Worm (Caenorhabditis elegans) whole organism, late embryonic: ENCODE measurements around the gene srx-119.

Experiments used
- C38D4.7 ChIP-seq: fragments of 200-800 bp; sonication (Bioruptor generic); optimal IDR thresholded peaks from 2 replicates; lab custom pipeline; 2018; ENCODE audit warnings: mild to moderate bottlenecking, missing genetic modification characterization, moderate library complexity, missing compliant biosample characterization
- F13H6.1 ChIP-seq: sonication (generic microtip); optimal IDR thresholded peaks from 2 replicates; lab custom pipeline; 2016; ENCODE audit warnings: missing genetic modification characterization, missing compliant biosample characterization
- K02D7.2 ChIP-seq: sonication (generic microtip); optimal IDR thresholded peaks from 2 replicates; lab custom pipeline; 2017; ENCODE audit warnings: mild to moderate bottlenecking, missing genetic modification characterization, missing compliant biosample characterization
- T23F11.4 ChIP-seq: fragments of 200-800 bp; sonication (Bioruptor generic); optimal IDR thresholded peaks from 2 replicates; lab custom pipeline; 2018; ENCODE audit warnings: mild to moderate bottlenecking, missing genetic modification characterization, missing compliant biosample characterization
- Y22D7AL.16 ChIP-seq: sonication (generic microtip); optimal IDR thresholded peaks from 2 replicates; lab custom pipeline; 2016; ENCODE audit warnings: missing genetic modification characterization, missing compliant biosample characterization
- ceh-19 ChIP-seq: fragments of 200-800 bp; sonication (Bioruptor generic); optimal IDR thresholded peaks from 2 replicates; lab custom pipeline; 2018; ENCODE audit warnings: mild to moderate bottlenecking, missing genetic modification characterization, missing compliant biosample characterization
- ceh-24 ChIP-seq: sonication (generic microtip); optimal IDR thresholded peaks from 2 replicates; lab custom pipeline; 2016; ENCODE audit warnings: mild to moderate bottlenecking, missing genetic modification characterization, missing compliant biosample characterization
- ceh-31 ChIP-seq: sonication (generic microtip); optimal IDR thresholded peaks from 2 replicates; lab custom pipeline; 2016; ENCODE audit warnings: missing genetic modification characterization, missing compliant biosample characterization
- ceh-34 ChIP-seq: sonication (generic microtip); optimal IDR thresholded peaks from 2 replicates; lab custom pipeline; 2016; ENCODE audit warnings: mild to moderate bottlenecking, missing genetic modification characterization, missing compliant biosample characterization
- ceh-45 ChIP-seq: fragments of 200-800 bp; sonication (Bioruptor generic); IDR thresholded peaks from 2 replicates; pipeline ENCODE4 v1.3.6; 2022; ENCODE audit warnings: missing genetic modification reagents, missing genetic modification characterization, missing compliant biosample characterization
- ceh-48 ChIP-seq: sonication (generic microtip); optimal IDR thresholded peaks from 2 replicates; lab custom pipeline; 2016; ENCODE audit warnings: missing genetic modification characterization, inconsistent platforms, missing compliant biosample characterization
- che-1 ChIP-seq: sonication (generic microtip); optimal IDR thresholded peaks from 2 replicates; lab custom pipeline; 2016; ENCODE audit warnings: mild to moderate bottlenecking, missing genetic modification characterization, missing compliant biosample characterization
- dmd-4 ChIP-seq: sonication (generic microtip); optimal IDR thresholded peaks from 2 replicates; lab custom pipeline; 2016; ENCODE audit warnings: borderline replicate concordance, missing genetic modification characterization, missing compliant biosample characterization
- dve-1 ChIP-seq: sonication (generic microtip); optimal IDR thresholded peaks from 2 replicates; lab custom pipeline; 2017; ENCODE audit warnings: antibody characterized with exemption, mild to moderate bottlenecking, missing genetic modification characterization, missing compliant biosample characterization
- eyg-1 ChIP-seq: sonication (generic microtip); optimal IDR thresholded peaks from 2 replicates; lab custom pipeline; 2016; ENCODE audit warnings: missing genotype, missing genetic modification characterization, missing compliant biosample characterization
- fkh-10 ChIP-seq: fragments of 150-350 bp; optimal IDR thresholded peaks from 2 replicates; lab custom pipeline; 2014; ENCODE audit warnings: missing biosample characterization, missing genetic modification reagents, missing genetic modification characterization
- fkh-6 ChIP-seq: sonication (generic microtip); optimal IDR thresholded peaks from 2 replicates; lab custom pipeline; 2016; ENCODE audit warnings: missing genetic modification characterization, missing compliant biosample characterization
- gmeb-2 ChIP-seq: sonication (generic microtip); optimal IDR thresholded peaks from 2 replicates; lab custom pipeline; 2016; ENCODE audit warnings: missing genetic modification characterization, inconsistent platforms, missing compliant biosample characterization
- lin-11 ChIP-seq: fragments of 200-800 bp; sonication (Bioruptor generic); optimal IDR thresholded peaks from 2 replicates; lab custom pipeline; 2018; ENCODE audit warnings: mild to moderate bottlenecking, missing genetic modification characterization, missing compliant biosample characterization
- madf-2 ChIP-seq: sonication (generic microtip); optimal IDR thresholded peaks from 2 replicates; lab custom pipeline; 2017; ENCODE audit warnings: missing genetic modification characterization, missing compliant biosample characterization
- nhr-11 ChIP-seq: fragments of 150-350 bp; optimal IDR thresholded peaks from 2 replicates; lab custom pipeline; 2014; ENCODE audit warnings: missing biosample characterization, missing genetic modification characterization
- nhr-232 ChIP-seq: sonication (generic microtip); optimal IDR thresholded peaks from 2 replicates; lab custom pipeline; 2016; ENCODE audit warnings: missing genetic modification characterization, missing compliant biosample characterization
- pha-2 ChIP-seq: sonication (generic microtip); optimal IDR thresholded peaks from 2 replicates; lab custom pipeline; 2017; ENCODE audit warnings: mild to moderate bottlenecking, missing genetic modification characterization, missing compliant biosample characterization
- pha-4 ChIP-seq: fragments of 150-350 bp; optimal IDR thresholded peaks from 2 replicates; lab custom pipeline; 2018; ENCODE audit warnings: missing biosample characterization, missing genetic modification reagents, missing genetic modification characterization
- pros-1 ChIP-seq: fragments of 150-350 bp; optimal IDR thresholded peaks from 2 replicates; lab custom pipeline; 2014; ENCODE audit warnings: missing biosample characterization, missing genetic modification reagents, missing genetic modification characterization
- ref-2 ChIP-seq: sonication (generic microtip); optimal IDR thresholded peaks from 2 replicates; lab custom pipeline; 2016; ENCODE audit warnings: missing genetic modification characterization, missing compliant biosample characterization
- sdc-2 ChIP-seq: sonication (generic microtip); optimal IDR thresholded peaks from 2 replicates; lab custom pipeline; 2016; ENCODE audit warnings: missing genotype, missing genetic modification characterization, missing compliant biosample characterization
- sox-2 ChIP-seq: fragments of 200-800 bp; sonication (Bioruptor generic); IDR thresholded peaks from 2 replicates; pipeline ENCODE4 v1.3.6; 2022; ENCODE audit warnings: missing genetic modification reagents, missing genetic modification characterization, missing compliant biosample characterization
- sox-4 ChIP-seq: sonication (generic microtip); optimal IDR thresholded peaks from 2 replicates; lab custom pipeline; 2017; ENCODE audit warnings: mild to moderate bottlenecking, missing genetic modification characterization, inconsistent platforms, missing compliant biosample characterization
- tbx-2 ChIP-seq: sonication (generic microtip); optimal IDR thresholded peaks from 2 replicates; lab custom pipeline; 2016; ENCODE audit warnings: missing genetic modification characterization, missing compliant biosample characterization
- tbx-7 ChIP-seq: sonication (generic microtip); optimal IDR thresholded peaks from 2 replicates; lab custom pipeline; 2016; ENCODE audit warnings: missing genotype, missing genetic modification characterization, missing compliant biosample characterization
- ttx-3 ChIP-seq: sonication (generic microtip); optimal IDR thresholded peaks from 2 replicates; lab custom pipeline; 2016; ENCODE audit warnings: missing genetic modification reagents, missing genetic modification characterization, missing compliant biosample characterization
- unc-42 ChIP-seq: sonication (generic microtip); optimal IDR thresholded peaks from 2 replicates; lab custom pipeline; 2016; ENCODE audit warnings: missing genotype, missing genetic modification characterization, missing compliant biosample characterization

srx-119 gene

ce11 chrII:12499969-12500368, 28.1 kb upstream of the srx-119 start:
- no peak for TF ChIP-seq C38D4.7 (GFP tag; lab: Kevin White, UChicago)
- TF ChIP-seq ceh-31 (tag; lab: Kevin White, UChicago): no peak
- TF ChIP-seq ceh-45 (GFP tag; lab: Robert Waterston, UW): no peak
- TF ChIP-seq ceh-24: no peak
- TF ChIP-seq unc-42: peak; percentile 92

- TF ChIP-seq ceh-48 (tag; lab: Kevin White, UChicago) (no peak), C38D4.7 (GFP tag; lab: Kevin White, UChicago) (no peak), sox-4 (tag; lab: Kevin White, UChicago) (no peak), pha-4 (tag; lab: Kevin White, UChicago) (no peak), ceh-34 (tag; lab: Kevin White, UChicago) (no peak), madf-2 (tag; lab: Kevin White, UChicago) (no peak), unc-42 (no peak), T23F11.4 (no peak), fkh-10 (no peak)
Measured at ce11 chrII:12502784-12503183, 25.3 kb upstream of the srx-119 start, which contains the start of gene ador-1. Gene ador-1 (minus strand): TSS chrII:12502884.

ce11 chrII:12506511-12506910, 21.5 kb upstream of the srx-119 start:
- no peak for TF ChIP-seq pha-2 (tag; lab: Kevin White, UChicago)
- TF ChIP-seq ceh-19 (GFP tag; lab: Kevin White, UChicago): no peak
- TF ChIP-seq nhr-11 (tag; lab: Kevin White, UChicago): no peak
- TF ChIP-seq, all 69 proteins: peak for 0

ce11 chrII:12507038-12507437, 21.0 kb upstream of the srx-119 start, which contains the start of gene srh-68:
Gene srh-68 (plus strand): TSS chrII:12507338.
- TF ChIP-seq ceh-48 (tag; lab: Kevin White, UChicago): no peak

DNA sequence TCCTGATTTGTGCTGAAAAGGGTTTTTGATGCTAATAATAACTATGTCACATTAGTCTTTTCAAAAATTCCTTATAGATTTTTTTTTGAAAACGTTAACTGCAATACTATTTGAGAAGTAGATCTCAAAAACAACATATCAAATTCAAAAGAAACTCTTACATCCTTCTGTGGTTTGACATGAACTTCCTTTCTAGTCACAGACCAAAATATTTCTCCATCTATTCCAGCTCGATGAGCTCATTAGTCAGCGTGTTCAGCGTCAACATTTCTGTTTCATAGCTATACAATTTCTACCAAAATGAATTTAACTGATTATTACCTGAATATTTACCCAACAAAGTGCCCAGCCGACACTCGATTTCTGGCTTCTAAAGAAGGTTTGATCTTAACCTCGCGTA, 19.4 kb upstream of the srx-119 start, which contains the start of gene srh-67:
srh-67 (plus strand) TSS at position 301 of the 400 bp plus-strand sequence.
- no peak for TF ChIP-seq pros-1 (tag; lab: Kevin White, UChicago)
- TF ChIP-seq sox-2 (GFP tag; lab: Robert Waterston, UW): no peak
- TF ChIP-seq che-1 (tag; lab: Kevin White, UChicago): no peak
- TF ChIP-seq sdc-2 (tag; lab: Kevin White, UChicago): no peak
- no peak for TF ChIP-seq gmeb-2 (tag; lab: Kevin White, UChicago)
- TF ChIP-seq C38D4.7 (GFP tag; lab: Kevin White, UChicago): no peak
- TF ChIP-seq dmd-4: no peak
- TF ChIP-seq eyg-1 (tag; lab: Kevin White, UChicago): no peak
- no peak for TF ChIP-seq Y22D7AL.16 (tag; lab: Kevin White, UChicago)
- no peak for TF ChIP-seq K02D7.2 (tag; lab: Kevin White, UChicago)
- no peak for TF ChIP-seq ref-2 (tag; lab: Kevin White, UChicago)
- TF ChIP-seq ceh-45 (GFP tag; lab: Robert Waterston, UW): no peak
- TF ChIP-seq fkh-6: no peak

DNA sequence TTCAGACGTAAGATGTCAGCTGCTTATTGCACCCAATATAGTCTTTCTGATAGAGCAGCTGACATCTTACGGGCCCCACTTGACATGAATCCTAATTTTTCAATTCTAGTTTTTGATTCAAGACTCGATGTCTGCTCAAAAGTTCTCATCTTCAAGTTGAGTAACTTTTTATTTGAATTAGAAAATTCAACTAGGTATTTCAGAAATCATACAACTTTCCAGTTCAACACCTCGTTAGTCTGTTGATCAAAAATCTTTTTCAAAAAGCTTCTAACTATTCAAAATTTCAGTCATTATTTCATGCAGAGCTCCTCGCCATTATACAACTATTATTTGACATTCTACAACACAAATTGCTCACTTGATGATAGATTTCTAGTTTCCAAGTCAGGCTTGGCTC, 16.2 kb upstream of the srx-119 start, which contains the start of gene srh-73:
srh-73 (plus strand) TSS at position 301 of the 400 bp plus-strand sequence.
- no peak for TF ChIP-seq F13H6.1 (tag; lab: Kevin White, UChicago)
- no peak for TF ChIP-seq ttx-3 (tag; lab: Kevin White, UChicago)
- TF ChIP-seq tbx-7 (tag; lab: Kevin White, UChicago): no peak
- no peak for TF ChIP-seq lin-11 (tag; lab: Kevin White, UChicago)
- no peak for TF ChIP-seq sox-4 (tag; lab: Kevin White, UChicago)
- no peak for TF ChIP-seq dve-1 (tag; lab: Kevin White, UChicago)
- TF ChIP-seq nhr-232: no peak
- TF ChIP-seq tbx-2 (tag; lab: Kevin White, UChicago): no peak
- TF ChIP-seq fkh-6: no peak
- no peak for TF ChIP-seq Y22D7AL.16 (tag; lab: Kevin White, UChicago)
